Worm (Caenorhabditis elegans) whole organism, late embryonic: ENCODE results near the gene Y49F6B.20.

Experiments used
- T23F11.4 ChIP-seq: fragments of 200-800 bp; sonication (Bioruptor generic); optimal IDR thresholded peaks from 2 replicates; lab custom pipeline; 2018; ENCODE audit warnings: mild to moderate bottlenecking, missing genetic modification characterization, missing compliant biosample characterization
- ama-1 ChIP-seq: fragments of 150-350 bp; optimal IDR thresholded peaks from 2 replicates; lab custom pipeline; 2014
- dmd-4 ChIP-seq: sonication (generic microtip); optimal IDR thresholded peaks from 2 replicates; lab custom pipeline; 2016; ENCODE audit warnings: borderline replicate concordance, missing genetic modification characterization, missing compliant biosample characterization
- dve-1 ChIP-seq: sonication (generic microtip); optimal IDR thresholded peaks from 2 replicates; lab custom pipeline; 2017; ENCODE audit warnings: antibody characterized with exemption, mild to moderate bottlenecking, missing genetic modification characterization, missing compliant biosample characterization
- fkh-10 ChIP-seq: fragments of 150-350 bp; optimal IDR thresholded peaks from 2 replicates; lab custom pipeline; 2014; ENCODE audit warnings: missing biosample characterization, missing genetic modification reagents, missing genetic modification characterization
- lin-11 ChIP-seq: fragments of 200-800 bp; sonication (Bioruptor generic); optimal IDR thresholded peaks from 2 replicates; lab custom pipeline; 2018; ENCODE audit warnings: mild to moderate bottlenecking, missing genetic modification characterization, missing compliant biosample characterization
- nhr-11 ChIP-seq: fragments of 150-350 bp; optimal IDR thresholded peaks from 2 replicates; lab custom pipeline; 2014; ENCODE audit warnings: missing biosample characterization, missing genetic modification characterization
- pha-4 ChIP-seq: fragments of 150-350 bp; optimal IDR thresholded peaks from 2 replicates; lab custom pipeline; 2018; ENCODE audit warnings: missing biosample characterization, missing genetic modification reagents, missing genetic modification characterization
- unc-3 ChIP-seq, 2 experiments: fragments of 200-800 bp in 1 of 2; sonication (Bioruptor generic) in 1 of 2; sonication (generic microtip) in 1 of 2; conservative IDR thresholded peaks in 1 of 2; optimal IDR thresholded peaks in 1 of 2; 2 replicates each; pipeline versions ENCODE4 v1.3.6 to Lab custom; 2016 to 2022; ENCODE audit warnings: missing compliant biosample characterization in 2 of 2, missing genetic modification characterization in 2 of 2, missing genetic modification reagents in 1 of 2
- zip-5 ChIP-seq: sonication (generic microtip); optimal IDR thresholded peaks from 2 replicates; lab custom pipeline; 2016; ENCODE audit warnings: missing genetic modification characterization, missing compliant biosample characterization
- ztf-16 ChIP-seq: sonication (generic microtip); optimal IDR thresholded peaks from 2 replicates; lab custom pipeline; 2017; ENCODE audit warnings: missing genetic modification characterization, missing compliant biosample characterization

ce11 chrII:3438280-3438679, 32.2 kb downstream of the Y49F6B.20 start:
- TF ChIP-seq nhr-11 (no peak), ztf-16 (tag; lab: Kevin White, UChicago) (no peak), unc-3 (GFP tag; conservative IDR thresholded peaks at IDR 0.05; lab: Robert Waterston, UW) (no peak), unc-3 (tag; optimal IDR thresholded peaks at IDR 0.05; lab: Kevin White, UChicago) (no peak), zip-5 (tag; lab: Kevin White, UChicago) (no peak), ama-1 (lab: Kevin White, UChicago) (no peak), dmd-4 (tag; lab: Kevin White, UChicago) (no peak), dve-1 (no peak), lin-11 (tag; lab: Kevin White, UChicago) (no peak), fkh-10 (GFP tag; lab: Kevin White, UChicago) (no peak), T23F11.4 (no peak), pha-4 (no peak)
